Worm (Caenorhabditis elegans): Measurements from ENCODE around the gene C52E2.2.
"Not testable (repeated sequence)": the region's sequence is repeated elsewhere in the genome, so short reads cannot be mapped to it uniquely, and the experiment has no call there.

C52E2.2 gene

ce11 chrII:1831883-1832388, 20.7 kb upstream of the C52E2.2 start, which contains the start of gene math-39:
TSS of gene math-39 (plus strand) at chrII:1832338.
- no peak for TF ChIP-seq ztf-23 (GFP tag; IDR thresholded peaks at IDR 0.05)

- no peak for TF ChIP-seq cog-1 (tag; optimal IDR thresholded peaks at IDR 0.05)
- no peak for TF ChIP-seq tab-1 (GFP tag; IDR thresholded peaks at IDR 0.05)
- no peak for TF ChIP-seq flt-1 (GFP tag; IDR thresholded peaks at IDR 0.05)
- TF ChIP-seq ztf-29 (GFP tag; IDR thresholded peaks at IDR 0.05) = no peak
- TF ChIP-seq ztf-23 (GFP tag; IDR thresholded peaks at IDR 0.05) = no peak
- TF ChIP-seq klf-2 (GFP tag; conservative IDR thresholded peaks at IDR 0.05) = no peak
- TF ChIP-seq T22C8.4 (GFP tag; IDR thresholded peaks at IDR 0.05) = no peak
- TF ChIP-seq med-1 (GFP tag; optimal IDR thresholded peaks at IDR 0.05; ENCODE audit: insufficient read depth) = no peak
- TF ChIP-seq ref-1 (GFP tag; conservative IDR thresholded peaks at IDR 0.05) = no peak
Observed at ce11 chrII:1836204-1836603, 16.4 kb upstream of the C52E2.2 start, which contains the start of gene T08E11.1. TSS of gene T08E11.1 (plus strand) at chrII:1836504.

ce11 chrII:1842894-1843293, 9.7 kb upstream of the C52E2.2 start, which contains the start of the genes C52E2.5 and C52E2.4:
TSS of gene C52E2.5 (minus strand) at chrII:1842936.
TSS of gene C52E2.4 (plus strand) at chrII:1843145.
- TF ChIP-seq ztf-29 (GFP tag; IDR thresholded peaks at IDR 0.05) (no peak), T22C8.4 (GFP tag; IDR thresholded peaks at IDR 0.05) (no peak), klf-2 (GFP tag; conservative IDR thresholded peaks at IDR 0.05) (no peak), cog-1 (tag; optimal IDR thresholded peaks at IDR 0.05) (no peak), tab-1 (GFP tag; IDR thresholded peaks at IDR 0.05) (no peak), flt-1 (GFP tag; IDR thresholded peaks at IDR 0.05) (no peak), ztf-23 (GFP tag; IDR thresholded peaks at IDR 0.05) (no peak), med-1 (GFP tag; optimal IDR thresholded peaks at IDR 0.05; ENCODE audit: insufficient read depth) (no peak)

- TF ChIP-seq ref-1 (GFP tag; conservative IDR thresholded peaks at IDR 0.05) = no peak
- TF ChIP-seq cog-1 (tag; optimal IDR thresholded peaks at IDR 0.05) = no peak
- no peak for TF ChIP-seq T22C8.4 (GFP tag; IDR thresholded peaks at IDR 0.05)
- TF ChIP-seq ztf-23 (GFP tag; IDR thresholded peaks at IDR 0.05) = no peak
- TF ChIP-seq ztf-29 (GFP tag; IDR thresholded peaks at IDR 0.05) = no peak
- TF ChIP-seq klf-2 (GFP tag; conservative IDR thresholded peaks at IDR 0.05) = no peak
- TF ChIP-seq tab-1 (GFP tag; IDR thresholded peaks at IDR 0.05) = no peak
- TF ChIP-seq flt-1 (GFP tag; IDR thresholded peaks at IDR 0.05) = no peak
- no peak for TF ChIP-seq med-1 (GFP tag; optimal IDR thresholded peaks at IDR 0.05; ENCODE audit: insufficient read depth)
Observed at ce11 chrII:1844552-1844951, 8.1 kb upstream of the C52E2.2 start.

ce11 chrII:1848109-1848508, 4.5 kb upstream of the C52E2.2 start, which contains the start of gene fbxb-97:
TSS of gene fbxb-97 (minus strand) at chrII:1848161.
- TF ChIP-seq ztf-23 (GFP tag; IDR thresholded peaks at IDR 0.05) = no peak

- TF ChIP-seq cog-1 (tag; optimal IDR thresholded peaks at IDR 0.05) (no peak), ztf-29 (GFP tag; IDR thresholded peaks at IDR 0.05) (no peak), flt-1 (GFP tag; IDR thresholded peaks at IDR 0.05) (no peak), tab-1 (GFP tag; IDR thresholded peaks at IDR 0.05) (no peak), ztf-23 (GFP tag; IDR thresholded peaks at IDR 0.05) (no peak), med-1 (GFP tag; optimal IDR thresholded peaks at IDR 0.05; ENCODE audit: insufficient read depth) (no peak), klf-2 (GFP tag; conservative IDR thresholded peaks at IDR 0.05) (no peak), T22C8.4 (GFP tag; IDR thresholded peaks at IDR 0.05) (no peak), ref-1 (GFP tag; conservative IDR thresholded peaks at IDR 0.05) (no peak)
Observed at ce11 chrII:1850299-1850698, 2.3 kb upstream of the C52E2.2 start, which contains the start of gene fbxb-96. TSS of gene fbxb-96 (minus strand) at chrII:1850399.

DNA sequence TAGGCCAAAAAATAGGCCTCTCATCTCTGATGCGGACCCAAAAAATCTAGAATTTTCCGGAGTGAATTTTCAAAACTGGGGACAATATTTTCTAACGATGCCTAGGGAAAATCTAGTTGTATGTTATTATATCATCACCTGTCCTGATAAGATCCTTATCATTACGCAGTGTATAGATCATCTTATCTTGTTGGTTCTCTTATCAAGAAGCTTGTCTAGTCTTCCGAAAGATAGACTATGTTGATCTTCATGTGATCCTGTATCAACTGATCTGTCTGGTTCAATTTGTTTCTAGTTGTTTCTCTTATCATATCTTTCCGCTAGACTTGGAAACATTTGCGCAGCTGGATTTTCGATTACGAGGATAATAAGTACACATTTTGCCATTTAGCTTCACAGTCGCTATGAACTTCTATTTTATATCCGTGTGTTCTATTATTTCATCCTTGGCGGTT, 1.7 kb upstream of the C52E2.2 start, which contains the start of gene C52E2.3:
C52E2.3 (plus strand) TSS at position 405 of the 455 bp plus-strand sequence.
- TF ChIP-seq flt-1 (GFP tag; IDR thresholded peaks at IDR 0.05) (no peak), klf-2 (GFP tag; conservative IDR thresholded peaks at IDR 0.05) (no peak), tab-1 (GFP tag; IDR thresholded peaks at IDR 0.05) (no peak), ztf-29 (GFP tag; IDR thresholded peaks at IDR 0.05) (no peak)

DNA sequence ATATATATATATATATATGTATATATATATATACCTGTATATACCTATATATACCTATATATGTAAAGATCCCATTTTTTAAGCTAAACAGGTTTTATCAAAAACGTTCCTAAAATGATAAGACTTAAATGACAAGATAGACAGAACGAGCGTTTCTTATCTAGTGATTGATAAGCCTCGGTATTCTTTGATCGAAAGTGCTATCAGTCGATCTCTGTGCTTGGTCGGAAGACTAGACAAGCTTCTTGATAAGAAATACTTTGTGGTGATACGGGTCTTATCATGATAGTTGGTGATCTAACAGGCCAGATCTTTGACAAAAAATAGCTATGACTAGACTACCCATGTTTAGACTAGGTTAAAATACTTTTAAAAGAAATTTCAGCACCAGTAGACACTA, 887 bp upstream of the C52E2.2 start:
- TF ChIP-seq klf-2 (GFP tag; conservative IDR thresholded peaks at IDR 0.05) = no peak
- no peak for TF ChIP-seq med-1 (GFP tag; optimal IDR thresholded peaks at IDR 0.05; ENCODE audit: insufficient read depth)
- no peak for TF ChIP-seq ref-1 (GFP tag; conservative IDR thresholded peaks at IDR 0.05)
- TF ChIP-seq ztf-29 (GFP tag; IDR thresholded peaks at IDR 0.05) = no peak
- no peak for TF ChIP-seq T22C8.4 (GFP tag; IDR thresholded peaks at IDR 0.05)
- TF ChIP-seq tab-1 (GFP tag; IDR thresholded peaks at IDR 0.05) = no peak
- no peak for TF ChIP-seq flt-1 (GFP tag; IDR thresholded peaks at IDR 0.05)
- TF ChIP-seq ztf-23 (GFP tag; IDR thresholded peaks at IDR 0.05) = no peak
- no peak for TF ChIP-seq cog-1 (tag; optimal IDR thresholded peaks at IDR 0.05)

DNA sequence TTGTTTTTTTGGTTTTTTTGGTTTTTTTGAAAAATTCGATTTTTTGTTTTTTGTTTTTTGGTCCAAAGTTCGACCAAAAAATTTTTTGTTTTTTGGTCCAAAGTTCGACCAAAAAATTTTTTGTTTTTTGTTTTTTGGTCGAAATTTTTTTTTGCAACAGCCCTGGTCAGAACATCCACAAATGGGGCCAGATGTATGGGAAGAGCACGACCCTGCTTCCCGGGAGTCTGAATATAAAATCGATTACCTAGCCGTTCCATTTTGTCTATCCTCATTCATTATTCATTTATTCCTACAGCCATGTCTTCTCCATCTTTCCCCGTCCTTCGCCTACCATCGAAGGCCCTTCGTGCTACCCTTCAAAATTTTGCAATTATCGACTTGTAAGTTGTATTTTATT, 1.5 kb downstream of the C52E2.2 start, which contains the start of gene fbxb-95:
fbxb-95 (plus strand) TSS at position 301 of the 400 bp plus-strand sequence.
- not testable (repeated sequence) for TF ChIP-seq klf-2 (GFP tag; conservative IDR thresholded peaks at IDR 0.05); ref-1 (GFP tag; conservative IDR thresholded peaks at IDR 0.05); ztf-23 (GFP tag; IDR thresholded peaks at IDR 0.05)

ce11 chrII:1861285-1861793, 8.7 kb downstream of the C52E2.2 start, which contains the start of gene C16C4.18:
TSS of gene C16C4.18 (minus strand) at chrII:1861335.
- TF ChIP-seq T22C8.4 (GFP tag; IDR thresholded peaks at IDR 0.05); klf-2 (GFP tag; conservative IDR thresholded peaks at IDR 0.05); cog-1 (tag; optimal IDR thresholded peaks at IDR 0.05): not testable (repeated sequence)
